Worm (Caenorhabditis elegans): ENCODE measurements around the gene T25B9.3.

DNA sequence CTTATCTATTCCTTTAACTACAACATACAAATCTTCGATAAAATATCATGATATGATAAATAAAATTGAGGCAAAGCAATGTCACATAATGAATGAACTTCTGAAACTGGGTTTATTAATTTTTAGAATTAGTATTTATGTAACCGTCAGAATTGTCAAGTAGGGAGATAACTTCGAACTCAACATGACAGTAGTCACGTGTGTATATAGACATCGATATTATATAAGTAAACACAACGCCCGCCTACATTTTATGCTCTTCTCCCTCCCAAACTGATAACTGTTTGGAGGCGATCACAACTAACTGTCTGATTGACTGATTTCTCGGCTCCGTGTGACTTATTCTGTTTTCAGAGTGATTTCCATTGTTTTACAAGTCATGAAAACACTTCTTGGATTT is 16.8 kb downstream of the T25B9.3 start, which contains the start of gene ugt-54:
- TF ChIP-seq zfp-3 (GFP tag; conservative IDR thresholded peaks at IDR 0.05): no peak
- no peak for TF ChIP-seq mdl-1 (tag; optimal IDR thresholded peaks at IDR 0.05)
- TF ChIP-seq dve-1 (tag; optimal IDR thresholded peaks at IDR 0.05; ENCODE audit: insufficient read depth): peak; percentile 72
- TF ChIP-seq cey-2 (tag; optimal IDR thresholded peaks at IDR 0.05; ENCODE audit: borderline replicate concordance, insufficient read depth): no peak
- TF ChIP-seq aha-1 (tag): no peak
- TF ChIP-seq snpc-4 (tag; optimal IDR thresholded peaks at IDR 0.05): no peak
- TF ChIP-seq pha-4 (GFP tag; IDR thresholded peaks at IDR 0.05): no peak
- TF ChIP-seq pha-4 (tag; optimal IDR thresholded peaks at IDR 0.05): no peak
- no peak for TF ChIP-seq nhr-11 (tag; optimal IDR thresholded peaks at IDR 0.05)
